Worm (Caenorhabditis elegans): ENCODE data around the gene sad-1.

ce11 chrX:13539701-13540100, 39.2 kb upstream of the sad-1 start:
- TF ChIP-seq hmbx-1 (tag; optimal IDR thresholded peaks at IDR 0.05), result no peak
- TF ChIP-seq pes-1 (GFP tag; IDR thresholded peaks at IDR 0.05), result no peak
